Fruit fly (Drosophila melanogaster): Measurements from ENCODE around the gene CG2061.
A peak's percentile ranks its signal among the peaks of the same experiment; 100 is the strongest.

CG2061 gene

dm6 chrX:11081242-11081641, 11.1 kb upstream of the CG2061 start (continued):
- TF ChIP-seq CG17568 (GFP tag; optimal IDR thresholded peaks at IDR 0.05), result no peak
- no peak for TF ChIP-seq aop (GFP tag; IDR thresholded peaks at IDR 0.05)
- TF ChIP-seq CG6689 (GFP tag; IDR thresholded peaks at IDR 0.05), result peak; percentile 58
- TF ChIP-seq CG9932 (GFP tag; IDR thresholded peaks at IDR 0.05), result 0 out of 2 replicates have a peak, but pooled peaks have one; percentile 21
- TF ChIP-seq so (GFP tag; IDR thresholded peaks at IDR 0.05), result peak; percentile 12; the same call in 1 of the 3 replicates
- peak; percentile 26; the same call in 1 of the 2 replicates for TF ChIP-seq H2.0 (GFP tag; IDR thresholded peaks at IDR 0.05)
- peak; percentile 19 for TF ChIP-seq Chrac-16 (GFP tag; optimal IDR thresholded peaks at IDR 0.05)
- TF ChIP-seq inv (GFP tag; IDR thresholded peaks at IDR 0.05; ENCODE audit: partially characterized antibody), result no peak
- TF ChIP-seq CG7357 (GFP tag; IDR thresholded peaks at IDR 0.05), result 0 out of 3 replicates have a peak, but pooled peaks have one; percentile 26
- TF ChIP-seq nau (GFP tag; optimal IDR thresholded peaks at IDR 0.05), result no peak
- no peak for TF ChIP-seq ato (GFP tag; IDR thresholded peaks at IDR 0.05; ENCODE audit: partially characterized antibody)
- TF ChIP-seq unc-4 (GFP tag; IDR thresholded peaks at IDR 0.05; ENCODE audit: partially characterized antibody), result no peak
- TF ChIP-seq CG3726 (GFP tag; IDR thresholded peaks at IDR 0.05), result no peak
- peak; percentile 75 for TF ChIP-seq gem (tag; optimal IDR thresholded peaks at IDR 0.05)
- TF ChIP-seq dpn (GFP tag; optimal IDR thresholded peaks at IDR 0.05), result peak in 1 of 2 experiments; percentile 57
- TF ChIP-seq salm (tag; optimal IDR thresholded peaks at IDR 0.05), result no peak
- peak; percentile 49 for TF ChIP-seq CG10209 (GFP tag; optimal IDR thresholded peaks at IDR 0.05)
- peak; percentile 25 for TF ChIP-seq mam (GFP tag; optimal IDR thresholded peaks at IDR 0.05)
- TF ChIP-seq CG10274 (GFP tag; optimal IDR thresholded peaks at IDR 0.05), result no peak
- TF ChIP-seq CG14050 (GFP tag; IDR thresholded peaks at IDR 0.05), result no peak
- TF ChIP-seq bsh (GFP tag; optimal IDR thresholded peaks at IDR 0.05), result peak in 1 of 2 experiments; percentile 51
- no peak for TF ChIP-seq zen2 (GFP tag; IDR thresholded peaks at IDR 0.05; ENCODE audit: partially characterized antibody)
- no peak for TF ChIP-seq tna (GFP tag; IDR thresholded peaks at IDR 0.05; ENCODE audit: partially characterized antibody)
- TF ChIP-seq Asciz (GFP tag; optimal IDR thresholded peaks at IDR 0.05), result peak; percentile 2
- peak; percentile 34 for TF ChIP-seq tin (GFP tag; optimal IDR thresholded peaks at IDR 0.05)
- no peak for TF ChIP-seq tup (GFP tag; optimal IDR thresholded peaks at IDR 0.05)
- peak; percentile 48; the same call in 1 of the 2 replicates for TF ChIP-seq seq (GFP tag; IDR thresholded peaks at IDR 0.05)
- no peak for TF ChIP-seq CG9609 (GFP tag; optimal IDR thresholded peaks at IDR 0.05)
- peak; percentile 46 for TF ChIP-seq CG15514 (GFP tag; optimal IDR thresholded peaks at IDR 0.05)
- no peak for TF ChIP-seq Hr78 (GFP tag; optimal IDR thresholded peaks at IDR 0.05)
- no peak for TF ChIP-seq Scr (GFP tag; IDR thresholded peaks at IDR 0.05; ENCODE audit: partially characterized antibody)
- peak; percentile 27 for TF ChIP-seq ATbp (GFP tag; optimal IDR thresholded peaks at IDR 0.05)
- TF ChIP-seq sna (GFP tag; IDR thresholded peaks at IDR 0.05; ENCODE audit: partially characterized antibody), result no peak
- no peak for TF ChIP-seq CG11085 (GFP tag; IDR thresholded peaks at IDR 0.05)
- TF ChIP-seq CG13624 (GFP tag; optimal IDR thresholded peaks at IDR 0.05), result peak; percentile 2
- no peak for TF ChIP-seq crp (GFP tag; optimal IDR thresholded peaks at IDR 0.05)
- peak; percentile 20 for TF ChIP-seq CG12219 (GFP tag; optimal IDR thresholded peaks at IDR 0.05)
- peak; percentile 0 for TF ChIP-seq chn (GFP tag; optimal IDR thresholded peaks at IDR 0.05)
- 0 out of 3 replicates have a peak, but pooled peaks have one; percentile 22 for TF ChIP-seq H15 (GFP tag; IDR thresholded peaks at IDR 0.05)
- no peak for TF ChIP-seq knrl (GFP tag; IDR thresholded peaks at IDR 0.05; ENCODE audit: partially characterized antibody)
- peak; percentile 39 for TF ChIP-seq Abd-B (GFP tag; optimal IDR thresholded peaks at IDR 0.05)
- no peak for TF ChIP-seq stc (GFP tag; IDR thresholded peaks at IDR 0.05)
- TF ChIP-seq Nf-YA (GFP tag; IDR thresholded peaks at IDR 0.05), result no peak
- no peak for TF ChIP-seq CG5245 (GFP tag; optimal IDR thresholded peaks at IDR 0.05)
- TF ChIP-seq HmgZ (tag; optimal IDR thresholded peaks at IDR 0.05), result peak; percentile 14
- TF ChIP-seq ttk (GFP tag; IDR thresholded peaks at IDR 0.05), result peak; percentile 57; the same call in 1 of the 2 replicates
- TF ChIP-seq az2 (GFP tag; optimal IDR thresholded peaks at IDR 0.05), result peak; percentile 7
- TF ChIP-seq CG12155 (GFP tag; optimal IDR thresholded peaks at IDR 0.05), result no peak
- TF ChIP-seq Oli (tag; optimal IDR thresholded peaks at IDR 0.05), result peak; percentile 57

Measured in whole organism, embryonic.